Worm (Caenorhabditis elegans) whole organism, L4 larva: ENCODE data around the gene ttr-37.
A peak's percentile ranks its signal among the peaks of the same experiment; 100 is the strongest.

ENCODE experiments used
- T20F7.1 ChIP-seq: fragments of 200-800 bp; sonication (Bioruptor generic); optimal IDR thresholded peaks from 2 replicates; lab custom pipeline; 2018; ENCODE audit warnings: mild to moderate bottlenecking, missing genetic modification characterization, missing compliant biosample characterization
- arid-1 ChIP-seq: fragments of 200-800 bp; sonication (Bioruptor generic); conservative IDR thresholded peaks from 2 replicates; pipeline ENCODE4 v1.3.6; 2022; ENCODE audit warnings: missing genetic modification reagents, missing genetic modification characterization, missing compliant biosample characterization
- ceh-62 ChIP-seq: sonication (generic microtip); optimal IDR thresholded peaks from 2 replicates; lab custom pipeline; 2017; ENCODE audit warnings: missing biosample characterization, missing genetic modification characterization
- ces-1 ChIP-seq: fragments of 150-350 bp; sonication (generic microtip); optimal IDR thresholded peaks from 4 replicates; lab custom pipeline; 2014; ENCODE audit warnings: missing biosample characterization, missing genetic modification reagents, missing genetic modification characterization
- gei-8 ChIP-seq: fragments of 200-800 bp; sonication (Bioruptor generic); optimal IDR thresholded peaks from 2 replicates; lab custom pipeline; 2018; ENCODE audit warnings: mild to moderate bottlenecking, missing genetic modification characterization, missing compliant biosample characterization
- nhr-237 ChIP-seq: sonication (generic microtip); optimal IDR thresholded peaks from 2 replicates; lab custom pipeline; 2017; ENCODE audit warnings: missing biosample characterization, missing genetic modification characterization
- nhr-77 ChIP-seq: fragments of 150-350 bp; optimal IDR thresholded peaks from 2 replicates; lab custom pipeline; 2014; ENCODE audit warnings: missing biosample characterization, missing genetic modification characterization
- pha-4 ChIP-seq, 2 experiments: fragments of 150-350 bp in 1 of 2; fragments of 200-800 bp in 1 of 2; sonication (Bioruptor generic) in 1 of 2; IDR thresholded peaks in 1 of 2; optimal IDR thresholded peaks in 1 of 2; 2 replicates each; pipeline versions ENCODE4 v1.3.6 to Lab custom; 2014 to 2022; ENCODE audit warnings: missing genetic modification characterization in 2 of 2, missing genetic modification reagents in 2 of 2, missing biosample characterization in 1 of 2, missing compliant biosample characterization in 1 of 2
- ztf-7 ChIP-seq: fragments of 150-350 bp; optimal IDR thresholded peaks from 2 replicates; lab custom pipeline; 2014; ENCODE audit warnings: missing biosample characterization, missing genetic modification characterization

ce11 chrX:1322997-1323396, 14.0 kb downstream of the ttr-37 start:
- TF ChIP-seq T20F7.1 (GFP tag; lab: Kevin White, UChicago) (peak; percentile 71), ztf-7 (tag; lab: Kevin White, UChicago) (peak; percentile 72), nhr-237 (tag; lab: Kevin White, UChicago) (no peak), pha-4 (GFP tag; IDR thresholded peaks at IDR 0.05; lab: Robert Waterston, UW) (peak; percentile 62; the same call in 1 of the 2 replicates), pha-4 (tag; optimal IDR thresholded peaks at IDR 0.05; lab: Kevin White, UChicago) (no peak), ceh-62 (tag; lab: Kevin White, UChicago) (no peak), arid-1 (GFP tag; lab: Robert Waterston, UW) (no peak), nhr-77 (tag; lab: Kevin White, UChicago) (peak; percentile 93), gei-8 (no peak), ces-1 (GFP tag; lab: Kevin White, UChicago) (peak; percentile 59)
